Worm (Caenorhabditis elegans): Measurements from ENCODE around the gene Y59H11AR.4.

Y59H11AR.4 gene

DNA sequence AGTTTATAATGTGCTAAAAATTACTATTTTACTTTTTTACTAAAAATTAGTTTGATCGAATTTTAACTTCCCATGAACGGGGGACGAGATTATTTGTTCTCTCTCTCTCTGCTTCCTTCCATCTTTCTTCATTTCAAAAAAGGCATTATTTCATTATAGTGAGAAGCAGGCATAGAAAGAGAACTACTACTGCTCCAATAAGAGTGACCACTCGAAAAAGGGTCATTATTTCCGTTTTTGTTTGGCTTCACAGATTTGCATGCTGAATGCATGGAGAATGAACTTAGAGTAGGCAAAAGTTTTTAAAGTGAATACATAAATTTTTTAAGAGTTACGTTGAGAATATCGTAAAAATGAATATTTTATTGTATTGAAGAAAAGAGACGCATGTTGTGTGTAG lies 29.8 kb downstream of the Y59H11AR.4 start:
- TF ChIP-seq zfh-2 (GFP tag; conservative IDR thresholded peaks at IDR 0.05): no peak
- TF ChIP-seq ceh-100 (GFP tag; IDR thresholded peaks at IDR 0.05): no peak
- no peak for TF ChIP-seq dox-1 (GFP tag; IDR thresholded peaks at IDR 0.05)
- no peak for TF ChIP-seq unc-130 (GFP tag; optimal IDR thresholded peaks at IDR 0.05)
- TF ChIP-seq sea-2 (GFP tag; IDR thresholded peaks at IDR 0.05): no peak

DNA sequence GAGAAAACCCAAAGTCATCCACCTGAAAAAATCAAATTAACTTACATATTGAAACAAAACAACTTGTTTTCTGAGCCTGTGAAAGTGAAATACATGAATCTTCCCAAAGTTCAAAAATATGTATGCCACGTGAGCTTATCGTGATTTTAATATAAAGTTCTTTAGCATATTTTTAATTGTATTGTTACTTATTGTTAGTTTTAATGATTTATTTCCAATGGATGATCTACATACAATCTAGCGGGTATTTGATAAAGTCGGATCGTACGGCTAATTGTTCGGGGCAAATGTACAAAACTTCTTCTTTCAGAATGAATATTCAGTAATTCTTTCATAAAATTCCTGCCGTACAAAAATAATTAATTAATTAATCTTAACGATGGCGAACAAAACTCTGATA lies 30.3 kb downstream of the Y59H11AR.4 start, which contains the start of gene Y59H11AM.4:
Gene Y59H11AM.4, minus strand, starts transcription at position 101 of the 400 bp plus-strand sequence.
- TF ChIP-seq unc-130 (GFP tag; optimal IDR thresholded peaks at IDR 0.05): no peak
- TF ChIP-seq lin-35 (GFP tag; optimal IDR thresholded peaks at IDR 0.05): no peak
- no peak for TF ChIP-seq ztf-6 (GFP tag; IDR thresholded peaks at IDR 0.05)
- no peak for TF ChIP-seq hrde-1 (tag; optimal IDR thresholded peaks at IDR 0.05; ENCODE audit: borderline replicate concordance)
- no peak for TF ChIP-seq cebp-2 (GFP tag; IDR thresholded peaks at IDR 0.05)
- TF ChIP-seq dpff-1 (tag; optimal IDR thresholded peaks at IDR 0.05): no peak
- TF ChIP-seq atf-7 (tag; optimal IDR thresholded peaks at IDR 0.05): no peak
- TF ChIP-seq K12H6.12 (tag; optimal IDR thresholded peaks at IDR 0.05): no peak
- no peak for TF ChIP-seq ama-1 (optimal IDR thresholded peaks at IDR 0.05)
- no peak for TF ChIP-seq ama-1 (GFP tag; optimal IDR thresholded peaks at IDR 0.05)
- no peak for TF ChIP-seq F39B2.1 (GFP tag; IDR thresholded peaks at IDR 0.05)
- no peak for TF ChIP-seq dox-1 (GFP tag; IDR thresholded peaks at IDR 0.05)
- no peak for TF ChIP-seq let-526 (GFP tag; IDR thresholded peaks at IDR 0.05)
- no peak for TF ChIP-seq lsy-27 (tag; optimal IDR thresholded peaks at IDR 0.05; ENCODE audit: borderline replicate concordance, insufficient read depth)
- no peak for TF ChIP-seq bed-2 (GFP tag; IDR thresholded peaks at IDR 0.05)
- TF ChIP-seq T26A5.8 (tag; optimal IDR thresholded peaks at IDR 0.05): no peak

DNA sequence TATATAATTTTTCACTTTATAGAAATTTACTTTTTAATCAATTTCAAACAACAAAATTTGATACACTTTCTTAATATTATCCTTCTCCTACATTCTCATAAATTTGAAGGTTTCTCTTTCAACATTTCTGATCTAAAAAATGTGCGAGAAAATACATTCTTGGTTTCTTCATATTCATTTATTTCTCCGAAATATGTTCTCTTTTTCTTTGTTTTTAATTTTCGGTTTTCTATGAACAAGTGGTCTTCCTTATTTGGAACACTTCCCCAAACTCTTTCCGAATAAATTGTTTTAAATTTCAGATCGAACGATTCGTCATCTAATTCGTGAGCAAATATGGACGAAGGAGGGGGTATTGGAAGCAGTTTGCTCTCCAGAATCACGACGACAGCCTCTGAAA lies 41.4 kb downstream of the Y59H11AR.4 start, which contains the start of gene npr-22:
Gene npr-22, plus strand, starts transcription at position 301 of the 400 bp plus-strand sequence.
- TF ChIP-seq atf-7 (tag; optimal IDR thresholded peaks at IDR 0.05): no peak
- TF ChIP-seq let-607 (tag; optimal IDR thresholded peaks at IDR 0.05): no peak
- TF ChIP-seq tbp1 (GFP tag; optimal IDR thresholded peaks at IDR 0.05): no peak
- TF ChIP-seq T26A5.8 (tag; optimal IDR thresholded peaks at IDR 0.05): no peak
- no peak for TF ChIP-seq hmg-1.2 (GFP tag; IDR thresholded peaks at IDR 0.05)
- TF ChIP-seq lag-1 (GFP tag; IDR thresholded peaks at IDR 0.05): no peak
- TF ChIP-seq F57A8.1 (GFP tag; optimal IDR thresholded peaks at IDR 0.05): no peak
- TF ChIP-seq nfyb-1 (GFP tag; IDR thresholded peaks at IDR 0.05): no peak
- TF ChIP-seq Y79H2A.3 (GFP tag; conservative IDR thresholded peaks at IDR 0.05): no peak

Measured in whole organism, young adult.